Worm (Caenorhabditis elegans) whole organism, mixed stage, embryonic: ENCODE measurements around the gene Y40B10A.9.

Source experiments
- bed-3 ChIP-seq: fragments of 200-800 bp; sonication (Bioruptor generic); optimal IDR thresholded peaks from 3 replicates; lab custom pipeline; 2018; ENCODE audit warnings: mild to moderate bottlenecking, missing genetic modification characterization, moderate library complexity, missing compliant biosample characterization
- blmp-1 ChIP-seq: fragments of 150-350 bp; optimal IDR thresholded peaks from 2 replicates; lab custom pipeline; 2014; ENCODE audit warnings: missing biosample characterization, missing genetic modification characterization
- ceh-39 ChIP-seq: fragments of 150-350 bp; optimal IDR thresholded peaks from 2 replicates; lab custom pipeline; 2014; ENCODE audit warnings: missing biosample characterization, missing genetic modification characterization
- ceh-43 ChIP-seq: fragments of 200-800 bp; sonication (Bioruptor generic); optimal IDR thresholded peaks from 2 replicates; lab custom pipeline; 2018; ENCODE audit warnings: mild to moderate bottlenecking, missing genetic modification characterization, moderate library complexity, missing compliant biosample characterization
- ceh-83 ChIP-seq: fragments of 200-800 bp; sonication (Bioruptor generic); optimal IDR thresholded peaks from 2 replicates; lab custom pipeline; 2018; ENCODE audit warnings: mild to moderate bottlenecking, missing genetic modification characterization, missing compliant biosample characterization
- ces-1 ChIP-seq: fragments of 150-350 bp; optimal IDR thresholded peaks from 2 replicates; lab custom pipeline; 2014; ENCODE audit warnings: missing biosample characterization, missing genetic modification reagents, missing genetic modification characterization
- drap-1 ChIP-seq: fragments of 200-800 bp; sonication (Bioruptor generic); optimal IDR thresholded peaks from 3 replicates; lab custom pipeline; 2018; ENCODE audit warnings: mild to moderate bottlenecking, missing genetic modification characterization, missing compliant biosample characterization
- elt-1 ChIP-seq: sonication (generic microtip); optimal IDR thresholded peaks from 2 replicates; lab custom pipeline; 2017; ENCODE audit warnings: missing genetic modification characterization, mild to moderate bottlenecking, missing compliant biosample characterization, antibody characterized with exemption, moderate library complexity, borderline replicate concordance; ENCODE audit not compliant: insufficient read depth
- flh-1 ChIP-seq: fragments of 200-800 bp; sonication (Bioruptor generic); optimal IDR thresholded peaks from 2 replicates; lab custom pipeline; 2018; ENCODE audit warnings: mild to moderate bottlenecking, missing genetic modification characterization, moderate library complexity, missing compliant biosample characterization
- ham-2 ChIP-seq: fragments of 200-800 bp; sonication (Bioruptor generic); optimal IDR thresholded peaks from 2 replicates; lab custom pipeline; 2018; ENCODE audit warnings: mild to moderate bottlenecking, missing genetic modification characterization, missing compliant biosample characterization
- hlh-1 ChIP-seq: fragments of 150-350 bp; optimal IDR thresholded peaks from 2 replicates; lab custom pipeline; 2014; ENCODE audit warnings: missing biosample characterization, missing genetic modification reagents, missing genetic modification characterization
- lin-13 ChIP-seq: fragments of 150-350 bp; optimal IDR thresholded peaks from 2 replicates; lab custom pipeline; 2014; ENCODE audit warnings: missing biosample characterization, missing genetic modification characterization
- lin-32 ChIP-seq: fragments of 200-800 bp; sonication (Bioruptor generic); optimal IDR thresholded peaks from 2 replicates; lab custom pipeline; 2018; ENCODE audit warnings: mild to moderate bottlenecking, missing genetic modification characterization, missing compliant biosample characterization
- lsy-2 ChIP-seq: fragments of 150-350 bp; optimal IDR thresholded peaks from 2 replicates; lab custom pipeline; 2014; ENCODE audit warnings: missing biosample characterization, missing genetic modification characterization
- mep-1 ChIP-seq: fragments of 150-350 bp; optimal IDR thresholded peaks from 2 replicates; lab custom pipeline; 2017; ENCODE audit warnings: missing biosample characterization, missing genetic modification reagents, missing genetic modification characterization, inconsistent platforms
- mls-2 ChIP-seq: sonication (generic microtip); optimal IDR thresholded peaks from 2 replicates; lab custom pipeline; 2016; ENCODE audit warnings: mild to moderate bottlenecking, missing genetic modification characterization, moderate library complexity, missing compliant biosample characterization
- nhr-12 ChIP-seq: fragments of 150-350 bp; optimal IDR thresholded peaks from 2 replicates; lab custom pipeline; 2014; ENCODE audit warnings: missing biosample characterization, missing genetic modification characterization
- nhr-2 ChIP-seq: fragments of 150-350 bp; optimal IDR thresholded peaks from 2 replicates; lab custom pipeline; 2014; ENCODE audit warnings: missing biosample characterization, missing genetic modification characterization
- nhr-28 ChIP-seq: fragments of 150-350 bp; optimal IDR thresholded peaks from 2 replicates; lab custom pipeline; 2014; ENCODE audit warnings: missing biosample characterization, missing genetic modification characterization
- nhr-76 ChIP-seq: sonication (generic microtip); optimal IDR thresholded peaks from 2 replicates; lab custom pipeline; 2017; ENCODE audit warnings: missing biosample characterization, missing genetic modification characterization
- pha-4 ChIP-seq: fragments of 150-350 bp; optimal IDR thresholded peaks from 2 replicates; lab custom pipeline; 2018; ENCODE audit warnings: missing biosample characterization, missing genetic modification reagents, missing genetic modification characterization
- sem-2 ChIP-seq: fragments of 200-800 bp; sonication (Bioruptor generic); optimal IDR thresholded peaks from 2 replicates; lab custom pipeline; 2018; ENCODE audit warnings: mild to moderate bottlenecking, missing genetic modification characterization, missing compliant biosample characterization
- snpc-4 ChIP-seq: fragments of 150-350 bp; optimal IDR thresholded peaks from 2 replicates; lab custom pipeline; 2014; ENCODE audit warnings: missing biosample characterization, missing genetic modification characterization
- sptf-1 ChIP-seq: sonication (generic microtip); optimal IDR thresholded peaks from 2 replicates; lab custom pipeline; 2017; ENCODE audit warnings: mild to moderate bottlenecking, missing genetic modification characterization, moderate library complexity, missing compliant biosample characterization
- tbx-8 ChIP-seq: fragments of 200-800 bp; sonication (Bioruptor generic); optimal IDR thresholded peaks from 2 replicates; lab custom pipeline; 2018; ENCODE audit warnings: mild to moderate bottlenecking, missing genetic modification characterization, moderate library complexity, missing compliant biosample characterization
- unc-39 ChIP-seq: fragments of 150-350 bp; optimal IDR thresholded peaks from 2 replicates; lab custom pipeline; 2014; ENCODE audit warnings: missing biosample characterization, missing genetic modification characterization
- unc-62 ChIP-seq: fragments of 150-350 bp; optimal IDR thresholded peaks from 2 replicates; lab custom pipeline; 2014; ENCODE audit warnings: missing biosample characterization, missing genetic modification reagents, missing genetic modification characterization
- zip-8 ChIP-seq: fragments of 150-350 bp; optimal IDR thresholded peaks from 2 replicates; lab custom pipeline; 2014; ENCODE audit warnings: missing biosample characterization, missing genetic modification characterization
- ztf-11 ChIP-seq: fragments of 150-350 bp; optimal IDR thresholded peaks from 2 replicates; lab custom pipeline; 2014; ENCODE audit warnings: missing biosample characterization, missing genetic modification characterization

Y40B10A.9 gene

ce11 chrV:2035545-2035944 lies 37.2 kb downstream of the Y40B10A.9 start, which contains the start of gene srab-23:
srab-23 (minus strand) TSS chrV:2035645.
- TF ChIP-seq sem-2 (GFP tag; lab: Kevin White, UChicago) (no peak), ceh-43 (GFP tag; lab: Kevin White, UChicago) (no peak), elt-1 (tag; lab: Kevin White, UChicago) (no peak), ces-1 (GFP tag; lab: Kevin White, UChicago) (no peak)

ce11 chrV:2031454-2031853 lies 41.3 kb downstream of the Y40B10A.9 start, which contains the start of gene hil-6:
hil-6 (minus strand) TSS chrV:2031554.
- TF ChIP-seq lsy-2 (tag; lab: Kevin White, UChicago) (no peak), mls-2 (no peak), unc-39 (tag; lab: Kevin White, UChicago) (no peak), ceh-83 (GFP tag; lab: Kevin White, UChicago) (no peak), lin-13 (tag; lab: Kevin White, UChicago) (no peak), hlh-1 (no peak), zip-8 (tag; lab: Kevin White, UChicago) (no peak), lin-32 (no peak), drap-1 (GFP tag; lab: Kevin White, UChicago) (no peak)

DNA sequence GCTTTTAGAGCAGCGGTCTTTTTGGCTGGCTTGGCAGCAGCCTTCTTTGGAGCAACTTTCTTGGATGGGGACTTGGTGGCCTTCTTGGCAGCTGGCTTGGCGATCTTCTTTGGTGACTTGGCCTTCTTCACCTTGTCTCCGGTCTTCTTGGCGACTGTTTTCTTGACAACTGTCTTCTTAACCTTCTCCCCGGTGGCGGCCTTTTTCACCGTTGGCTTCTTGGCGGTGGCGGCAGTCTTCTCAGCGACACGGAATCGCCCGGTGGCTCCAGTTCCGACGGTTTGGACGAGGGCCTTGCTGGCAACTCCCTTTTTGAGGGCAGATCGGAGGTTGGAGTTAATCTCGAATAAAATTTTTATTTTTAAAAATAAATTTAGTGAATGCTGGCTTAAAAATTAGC lies 42.0 kb downstream of the Y40B10A.9 start:
- no peak for TF ChIP-seq ces-1 (GFP tag; lab: Kevin White, UChicago)

- no peak for TF ChIP-seq unc-62 (GFP tag; lab: Kevin White, UChicago)
- no peak for TF ChIP-seq lsy-2 (tag; lab: Kevin White, UChicago)
- no peak for TF ChIP-seq sptf-1
- TF ChIP-seq blmp-1 (tag; lab: Kevin White, UChicago): no peak
- TF ChIP-seq ham-2 (GFP tag; lab: Kevin White, UChicago): no peak
- no peak for TF ChIP-seq drap-1 (GFP tag; lab: Kevin White, UChicago)
- no peak for TF ChIP-seq snpc-4 (tag; lab: Kevin White, UChicago)
- no peak for TF ChIP-seq nhr-28 (tag; lab: Kevin White, UChicago)
- no peak for TF ChIP-seq pha-4 (tag; lab: Kevin White, UChicago)
- TF ChIP-seq hlh-1: no peak
- TF ChIP-seq zip-8 (tag; lab: Kevin White, UChicago): no peak
- TF ChIP-seq sem-2 (GFP tag; lab: Kevin White, UChicago): no peak
- TF ChIP-seq ces-1 (GFP tag; lab: Kevin White, UChicago): no peak
- TF ChIP-seq mls-2: no peak
- no peak for TF ChIP-seq flh-1 (GFP tag; lab: Kevin White, UChicago)
- no peak for TF ChIP-seq ceh-39 (tag; lab: Kevin White, UChicago)
- no peak for TF ChIP-seq ceh-43 (GFP tag; lab: Kevin White, UChicago)
- no peak for TF ChIP-seq nhr-76 (tag; lab: Kevin White, UChicago)
- no peak for TF ChIP-seq lin-13 (tag; lab: Kevin White, UChicago)
- TF ChIP-seq elt-1 (tag; lab: Kevin White, UChicago): no peak
Observed at ce11 chrV:2029877-2030276, 42.8 kb downstream of the Y40B10A.9 start, which contains the start of gene F59A7.12. F59A7.12 (plus strand) TSS chrV:2030177.

- TF ChIP-seq zip-8 (tag; lab: Kevin White, UChicago) (no peak), lin-13 (tag; lab: Kevin White, UChicago) (no peak), lsy-2 (tag; lab: Kevin White, UChicago) (no peak), mls-2 (no peak), ham-2 (GFP tag; lab: Kevin White, UChicago) (no peak), ztf-11 (tag; lab: Kevin White, UChicago) (no peak), pha-4 (tag; lab: Kevin White, UChicago) (no peak), nhr-2 (tag; lab: Kevin White, UChicago) (no peak), nhr-28 (tag; lab: Kevin White, UChicago) (no peak), unc-62 (GFP tag; lab: Kevin White, UChicago) (no peak), nhr-12 (tag; lab: Kevin White, UChicago) (no peak), tbx-8 (GFP tag; lab: Kevin White, UChicago) (no peak), bed-3 (GFP tag; lab: Kevin White, UChicago) (no peak), drap-1 (GFP tag; lab: Kevin White, UChicago) (no peak), hlh-1 (no peak), mep-1 (tag; lab: Kevin White, UChicago) (no peak)
Observed at ce11 chrV:2027787-2028186, 44.9 kb downstream of the Y40B10A.9 start, which contains the start of gene srab-13. srab-13 (minus strand) TSS chrV:2027887.
